Fruit fly (Drosophila melanogaster) whole organism, pupa: ENCODE results near the gene Bsg.

Experiments
- CG10348 ChIP-seq: fragments of 200-800 bp; sonication (Bioruptor generic); IDR thresholded peaks from 2 replicates; pipeline ENCODE4 v1.3.6; 2022; ENCODE audit warnings: missing biosample characterization, missing genetic modification characterization
- CG13204 ChIP-seq: fragments of 200-800 bp; sonication (Bioruptor generic); optimal IDR thresholded peaks from 2 replicates; lab custom pipeline; 2018; ENCODE audit warnings: missing biosample characterization, mild to moderate bottlenecking, missing genetic modification characterization, moderate library complexity
- CG14655 ChIP-seq: fragments of 200-800 bp; sonication (Bioruptor generic); optimal IDR thresholded peaks from 3 replicates; lab custom pipeline; 2017; ENCODE audit warnings: mild to moderate bottlenecking, missing biosample characterization, missing genetic modification reagents, missing genetic modification characterization
- CG15710 ChIP-seq: fragments of 200-800 bp; sonication (Bioruptor generic); optimal IDR thresholded peaks from 2 replicates; lab custom pipeline; 2018; ENCODE audit warnings: missing biosample characterization, mild to moderate bottlenecking, missing genetic modification characterization, moderate library complexity
- CG17806 ChIP-seq: fragments of 200-800 bp; sonication (Bioruptor generic); optimal IDR thresholded peaks from 2 replicates; lab custom pipeline; 2018; ENCODE audit warnings: missing biosample characterization, mild to moderate bottlenecking, missing genetic modification characterization, moderate library complexity
- CG32121 ChIP-seq: fragments of 200-800 bp; sonication (Bioruptor generic); IDR thresholded peaks from 2 replicates; pipeline ENCODE4 v1.3.6; 2022; ENCODE audit warnings: missing biosample characterization, missing genetic modification characterization
- CG34367 ChIP-seq: fragments of 200-800 bp; sonication (Bioruptor generic); optimal IDR thresholded peaks from 2 replicates; lab custom pipeline; 2018; ENCODE audit warnings: missing biosample characterization, mild to moderate bottlenecking, missing genetic modification characterization
- CG4496 ChIP-seq: fragments of 200-800 bp; sonication (Bioruptor generic); IDR thresholded peaks from 3 replicates; pipeline ENCODE4 v1.3.6; 2022; ENCODE audit warnings: missing biosample characterization, missing genetic modification characterization
- EcR ChIP-seq: fragments of 200-800 bp; sonication (Bioruptor generic); optimal IDR thresholded peaks from 3 replicates; lab custom pipeline; 2019; ENCODE audit warnings: missing biosample characterization, missing genetic modification characterization, mild to moderate bottlenecking, moderate library complexity, missing genetic modification reagents
- Pif1A ChIP-seq: fragments of 200-800 bp; sonication (Bioruptor generic); optimal IDR thresholded peaks from 3 replicates; lab custom pipeline; 2016; ENCODE audit warnings: missing biosample characterization, missing genetic modification characterization
- Snoo ChIP-seq: fragments of 200-800 bp; sonication (Bioruptor generic); optimal IDR thresholded peaks from 3 replicates; lab custom pipeline; 2017; ENCODE audit warnings: missing biosample characterization, mild to moderate bottlenecking, missing genetic modification characterization, inconsistent platforms
- gl ChIP-seq: fragments of 200-800 bp; sonication (Bioruptor generic); optimal IDR thresholded peaks from 2 replicates; lab custom pipeline; 2018; ENCODE audit warnings: missing biosample characterization, mild to moderate bottlenecking, missing genetic modification characterization

dm6 chr2L:8163588-8164166 is 80.5 kb downstream of the Bsg start:
- TF ChIP-seq gl (tag; lab: Kevin White, UChicago) (no peak), CG4496 (GFP tag; lab: Robert Waterston, UW) (no peak), Snoo (tag; lab: Kevin White, UChicago) (no peak), CG15710 (tag; lab: Kevin White, UChicago) (no peak), EcR (GFP tag; lab: Kevin White, UChicago) (no peak), CG34367 (tag; lab: Kevin White, UChicago) (no peak), CG17806 (no peak), CG32121 (GFP tag; lab: Robert Waterston, UW) (no peak), CG13204 (GFP tag; lab: Kevin White, UChicago) (no peak), CG14655 (GFP tag; lab: Kevin White, UChicago) (no peak), Pif1A (GFP tag; lab: Kevin White, UChicago) (no peak), CG10348 (GFP tag; lab: Robert Waterston, UW) (no peak)
